Fruit fly (Drosophila melanogaster) whole organism, prepupa: Measurements from ENCODE around the gene RpS20.

ENCODE experiments used
- Blimp-1 ChIP-seq: fragments of 200-800 bp; sonication (Bioruptor generic); optimal IDR thresholded peaks from 3 replicates; lab custom pipeline; 2017; ENCODE audit warnings: missing biosample characterization, missing genetic modification characterization, mild to moderate bottlenecking, moderate library complexity, missing genetic modification reagents
- CG10631 ChIP-seq: fragments of 200-800 bp; sonication (Bioruptor generic); optimal IDR thresholded peaks from 2 replicates; lab custom pipeline; 2016; ENCODE audit warnings: missing biosample characterization, missing genetic modification characterization
- CG10669 ChIP-seq: fragments of 200-800 bp; sonication (Bioruptor generic); optimal IDR thresholded peaks from 3 replicates; lab custom pipeline; 2018; ENCODE audit warnings: missing biosample characterization, mild to moderate bottlenecking, missing genetic modification characterization, moderate library complexity
- CG11762 ChIP-seq: fragments of 200-800 bp; sonication (Bioruptor generic); optimal IDR thresholded peaks from 3 replicates; lab custom pipeline; 2016; ENCODE audit warnings: missing biosample characterization, missing genetic modification characterization; ENCODE audit not compliant: insufficient read depth
- CG11902 ChIP-seq: fragments of 200-800 bp; sonication (Bioruptor generic); optimal IDR thresholded peaks from 3 replicates; lab custom pipeline; 2016; ENCODE audit warnings: missing biosample characterization, missing genetic modification characterization
- CG15336 ChIP-seq: fragments of 200-800 bp; sonication (Bioruptor generic); IDR thresholded peaks from 2 replicates; pipeline ENCODE4 v1.3.6; 2022; ENCODE audit warnings: missing biosample characterization, missing genetic modification characterization
- CG1621 ChIP-seq: fragments of 200-800 bp; sonication (Bioruptor generic); optimal IDR thresholded peaks from 3 replicates; lab custom pipeline; 2018; ENCODE audit warnings: missing biosample characterization, mild to moderate bottlenecking, missing genetic modification characterization
- CG3032 ChIP-seq: fragments of 200-800 bp; optimal IDR thresholded peaks from 2 replicates; lab custom pipeline; 2019; ENCODE audit warnings: missing biosample characterization, mild to moderate bottlenecking, missing genetic modification characterization, moderate library complexity
- CG31627 ChIP-seq: fragments of 200-800 bp; sonication (Bioruptor generic); optimal IDR thresholded peaks from 3 replicates; lab custom pipeline; 2016; ENCODE audit warnings: missing biosample characterization, missing genetic modification characterization
- CG32006 ChIP-seq: fragments of 200-800 bp; sonication (Bioruptor generic); optimal IDR thresholded peaks from 3 replicates; lab custom pipeline; 2017; ENCODE audit warnings: missing biosample characterization, mild to moderate bottlenecking, missing genetic modification characterization
- CG34406 ChIP-seq: fragments of 200-800 bp; sonication (Bioruptor generic); optimal IDR thresholded peaks from 3 replicates; lab custom pipeline; 2016; ENCODE audit warnings: missing biosample characterization, missing genetic modification characterization
- CG3919 ChIP-seq: fragments of 200-800 bp; sonication (Bioruptor generic); optimal IDR thresholded peaks from 3 replicates; lab custom pipeline; 2016; ENCODE audit warnings: missing biosample characterization, missing genetic modification characterization
- CG4318 ChIP-seq: fragments of 200-800 bp; sonication (Bioruptor generic); optimal IDR thresholded peaks from 3 replicates; lab custom pipeline; 2017; ENCODE audit warnings: missing biosample characterization, mild to moderate bottlenecking, missing genetic modification characterization
- CG6163 ChIP-seq: fragments of 200-800 bp; sonication (Bioruptor generic); IDR thresholded peaks from 3 replicates; pipeline ENCODE4 v1.3.6; 2022; ENCODE audit warnings: missing biosample characterization, missing genetic modification characterization
- CG6276 ChIP-seq: fragments of 200-800 bp; sonication (Bioruptor generic); optimal IDR thresholded peaks from 2 replicates; lab custom pipeline; 2017; ENCODE audit warnings: missing biosample characterization, mild to moderate bottlenecking, missing genetic modification characterization
- CG6792 ChIP-seq: fragments of 200-800 bp; sonication (Bioruptor generic); optimal IDR thresholded peaks from 3 replicates; lab custom pipeline; 2016; ENCODE audit warnings: missing biosample characterization, missing genetic modification characterization
- CG6808 ChIP-seq: fragments of 200-800 bp; sonication (Bioruptor generic); optimal IDR thresholded peaks from 3 replicates; lab custom pipeline; 2017; ENCODE audit warnings: missing biosample characterization, missing genetic modification characterization, mild to moderate bottlenecking, moderate library complexity, missing genetic modification reagents
- CG6854 ChIP-seq: fragments of 200-800 bp; sonication (Bioruptor generic); optimal IDR thresholded peaks from 2 replicates; lab custom pipeline; 2017; ENCODE audit warnings: missing biosample characterization, mild to moderate bottlenecking, missing genetic modification characterization
- CG7368 ChIP-seq: fragments of 200-800 bp; sonication (Bioruptor generic); optimal IDR thresholded peaks from 3 replicates; lab custom pipeline; 2016; ENCODE audit warnings: missing biosample characterization, missing genetic modification characterization
- CG8119 ChIP-seq: fragments of 200-800 bp; sonication (Bioruptor generic); IDR thresholded peaks from 3 replicates; pipeline ENCODE4 v1.3.6; 2022; ENCODE audit warnings: missing biosample characterization, missing genetic modification characterization
- CG8319 ChIP-seq: fragments of 200-800 bp; sonication (Bioruptor generic); optimal IDR thresholded peaks from 3 replicates; lab custom pipeline; 2016; ENCODE audit warnings: missing biosample characterization, missing genetic modification characterization
- CG8632 ChIP-seq: fragments of 200-800 bp; sonication (Bioruptor generic); optimal IDR thresholded peaks from 3 replicates; lab custom pipeline; 2016; ENCODE audit warnings: missing biosample characterization, missing genetic modification characterization
- CG9139 ChIP-seq: fragments of 200-800 bp; sonication (Bioruptor generic); optimal IDR thresholded peaks from 3 replicates; lab custom pipeline; 2017; ENCODE audit warnings: missing biosample characterization, mild to moderate bottlenecking, missing genetic modification characterization
- Eip75B ChIP-seq: fragments of 200-800 bp; sonication (Bioruptor generic); optimal IDR thresholded peaks from 3 replicates; lab custom pipeline; 2016; ENCODE audit warnings: missing biosample characterization, missing genetic modification characterization
- Eip78C ChIP-seq: fragments of 200-800 bp; sonication (Bioruptor generic); peaks from one replicate; lab custom pipeline; 2016; ENCODE audit warnings: missing biosample characterization, missing genetic modification characterization
- Eip93F ChIP-seq: fragments of 200-800 bp; sonication (Bioruptor generic); optimal IDR thresholded peaks from 2 replicates; lab custom pipeline; 2016; ENCODE audit warnings: missing biosample characterization, mild to moderate bottlenecking, missing genetic modification characterization
- Ets21C ChIP-seq: fragments of 200-800 bp; sonication (Bioruptor generic); optimal IDR thresholded peaks from 3 replicates; lab custom pipeline; 2016; ENCODE audit warnings: missing biosample characterization, missing genetic modification characterization
- Gug ChIP-seq: fragments of 200-800 bp; sonication (Bioruptor generic); IDR thresholded peaks from 2 replicates; pipeline ENCODE4 v1.3.6; 2022; ENCODE audit warnings: missing biosample characterization, missing genetic modification characterization
- Hr38 ChIP-seq: sonication (Bioruptor generic); optimal IDR thresholded peaks from 2 replicates; lab custom pipeline; 2016; ENCODE audit warnings: missing biosample characterization, missing genetic modification characterization
- Hr39 ChIP-seq: fragments of 200-800 bp; sonication (Bioruptor generic); optimal IDR thresholded peaks from 2 replicates; lab custom pipeline; 2016; ENCODE audit warnings: missing biosample characterization, missing genetic modification characterization
- Hr4 ChIP-seq: fragments of 200-800 bp; sonication (Bioruptor generic); optimal IDR thresholded peaks from 3 replicates; lab custom pipeline; 2016; ENCODE audit warnings: missing biosample characterization, missing genetic modification characterization
- Lpt ChIP-seq: fragments of 200-800 bp; sonication (Bioruptor generic); optimal IDR thresholded peaks from 3 replicates; lab custom pipeline; 2016; ENCODE audit warnings: missing biosample characterization, missing genetic modification characterization
- Met ChIP-seq: fragments of 200-800 bp; sonication (Bioruptor generic); optimal IDR thresholded peaks from 3 replicates; lab custom pipeline; 2016; ENCODE audit warnings: missing biosample characterization, missing genetic modification characterization
- OdsH ChIP-seq: fragments of 200-800 bp; sonication (Bioruptor generic); optimal IDR thresholded peaks from 3 replicates; lab custom pipeline; 2016; ENCODE audit warnings: missing biosample characterization, missing genetic modification characterization
- Sox102F ChIP-seq: fragments of 200-800 bp; sonication (Bioruptor generic); optimal IDR thresholded peaks from 2 replicates; lab custom pipeline; 2016; ENCODE audit warnings: missing biosample characterization, mild to moderate bottlenecking, missing genetic modification characterization
- Sox14 ChIP-seq: fragments of 200-800 bp; sonication (Bioruptor generic); optimal IDR thresholded peaks from 3 replicates; lab custom pipeline; 2016; ENCODE audit warnings: missing biosample characterization, missing genetic modification characterization
- Sox15 ChIP-seq: fragments of 200-800 bp; sonication (Bioruptor generic); optimal IDR thresholded peaks from 3 replicates; lab custom pipeline; 2016; ENCODE audit warnings: missing biosample characterization, missing genetic modification characterization
- achi ChIP-seq: fragments of 200-800 bp; sonication (Bioruptor generic); optimal IDR thresholded peaks from 3 replicates; lab custom pipeline; 2016; ENCODE audit warnings: missing biosample characterization, missing genetic modification characterization
- acj6 ChIP-seq: fragments of 200-800 bp; sonication (Bioruptor generic); optimal IDR thresholded peaks from 3 replicates; lab custom pipeline; 2016; ENCODE audit warnings: missing biosample characterization, missing genetic modification characterization
- cyc ChIP-seq: fragments of 200-800 bp; sonication (Bioruptor generic); optimal IDR thresholded peaks from 3 replicates; lab custom pipeline; 2016; ENCODE audit warnings: missing biosample characterization, missing genetic modification characterization
- dsx ChIP-seq: fragments of 200-800 bp; optimal IDR thresholded peaks from 3 replicates; lab custom pipeline; 2019; ENCODE audit warnings: missing biosample characterization, mild to moderate bottlenecking, missing genetic modification characterization, moderate library complexity; ENCODE audit not compliant: poor library complexity, severe bottlenecking
- eg ChIP-seq: fragments of 200-800 bp; sonication (Bioruptor generic); IDR thresholded peaks from 3 replicates; pipeline ENCODE4 v1.3.6; 2022; ENCODE audit warnings: missing biosample characterization, missing genetic modification characterization
- esn ChIP-seq: fragments of 200-800 bp; sonication (Bioruptor generic); optimal IDR thresholded peaks from 2 replicates; lab custom pipeline; 2016; ENCODE audit warnings: missing biosample characterization, mild to moderate bottlenecking, missing genetic modification characterization, moderate library complexity
- fd59A ChIP-seq: fragments of 200-800 bp; sonication (Bioruptor generic); optimal IDR thresholded peaks from 2 replicates; lab custom pipeline; 2017; ENCODE audit warnings: missing biosample characterization, mild to moderate bottlenecking, missing genetic modification characterization, missing genetic modification reagents
- fd85E ChIP-seq: fragments of 200-800 bp; sonication (Bioruptor generic); optimal IDR thresholded peaks from 3 replicates; lab custom pipeline; 2016; ENCODE audit warnings: missing biosample characterization, missing genetic modification characterization
- fkh ChIP-seq: fragments of 200-800 bp; sonication (Bioruptor generic); optimal IDR thresholded peaks from 3 replicates; lab custom pipeline; 2017; ENCODE audit warnings: missing biosample characterization, mild to moderate bottlenecking, missing genetic modification characterization, moderate library complexity
- net ChIP-seq: fragments of 200-800 bp; sonication (Bioruptor generic); optimal IDR thresholded peaks from 3 replicates; lab custom pipeline; 2016; ENCODE audit warnings: missing biosample characterization, missing genetic modification characterization
- pdm3 ChIP-seq: fragments of 200-800 bp; sonication (Bioruptor generic); optimal IDR thresholded peaks from 3 replicates; lab custom pipeline; 2016; ENCODE audit warnings: missing biosample characterization, missing genetic modification characterization
- salr ChIP-seq, 2 experiments: fragments of 200-800 bp; sonication (Bioruptor generic); optimal IDR thresholded peaks; 3 replicates each; lab custom pipeline; 2016 to 2018; ENCODE audit warnings: missing biosample characterization in 2 of 2, missing genetic modification characterization in 2 of 2, mild to moderate bottlenecking in 1 of 2
- svp ChIP-seq: fragments of 200-800 bp; sonication (Bioruptor generic); peaks from one replicate; lab custom pipeline; 2016; ENCODE audit warnings: missing biosample characterization, missing genetic modification characterization
- topi ChIP-seq: fragments of 200-800 bp; sonication (Bioruptor generic); optimal IDR thresholded peaks from 3 replicates; lab custom pipeline; 2016; ENCODE audit warnings: missing biosample characterization, missing genetic modification characterization
- vri ChIP-seq: fragments of 200-800 bp; sonication (Bioruptor generic); optimal IDR thresholded peaks from 3 replicates; lab custom pipeline; 2016; ENCODE audit warnings: missing biosample characterization, mild to moderate bottlenecking, missing genetic modification characterization

Gene RpS20

dm6 chr3R:20821815-20822375, at the start of gene RpS20, which contains the start of gene CG17271:
TSS of gene RpS20 (plus strand) at chr3R:20822181.
TSS of gene CG17271 (minus strand) at chr3R:20821848.
- TF ChIP-seq CG3919 (GFP tag; lab: Kevin White, UChicago) (peak; percentile 85), CG15336 (peak; percentile 82), Eip75B (peak; percentile 91), achi (peak; percentile 87), CG9139 (GFP tag; lab: Kevin White, UChicago) (peak; percentile 11), CG6854 (GFP tag; lab: Kevin White, UChicago) (peak; percentile 69), CG7368 (GFP tag; lab: Kevin White, UChicago) (peak; percentile 79), Sox14 (peak; percentile 87), Met (GFP tag; lab: Kevin White, UChicago) (peak; percentile 90), vri (no peak), Eip78C (GFP tag; lab: Kevin White, UChicago) (peak; percentile 90), Blimp-1 (no peak), net (GFP tag; lab: Kevin White, UChicago) (peak; percentile 81), CG31627 (GFP tag; lab: Kevin White, UChicago) (peak; percentile 93), CG11902 (peak; percentile 80), CG34406 (GFP tag; lab: Kevin White, UChicago) (peak; percentile 78), OdsH (GFP tag; lab: Kevin White, UChicago) (peak; percentile 90), CG4318 (peak; percentile 82), cyc (GFP tag; lab: Kevin White, UChicago) (peak; percentile 87), CG6163 (GFP tag; lab: Robert Waterston, UW) (peak; percentile 90), Hr39 (GFP tag; lab: Kevin White, UChicago) (peak; percentile 92), eg (peak; percentile 91; the same call in 2 of the 3 replicates), CG10631 (GFP tag; lab: Kevin White, UChicago) (peak; percentile 90), CG6792 (GFP tag; lab: Kevin White, UChicago) (peak; percentile 83), CG1621 (tag; lab: Kevin White, UChicago) (peak; percentile 75), Sox15 (peak; percentile 87), CG8632 (GFP tag; lab: Kevin White, UChicago) (no peak), CG10669 (GFP tag; lab: Kevin White, UChicago) (peak; percentile 58), Lpt (peak; percentile 82), Eip93F (GFP tag; lab: Kevin White, UChicago) (peak; percentile 32), CG6276 (GFP tag; lab: Kevin White, UChicago) (no peak), Gug (GFP tag; lab: Robert Waterston, UW) (peak; percentile 87), CG3032 (tag; lab: Kevin White, UChicago) (peak; percentile 77), fd59A (GFP tag; lab: Kevin White, UChicago) (no peak), svp (GFP tag; lab: Kevin White, UChicago) (no peak), Hr38 (GFP tag; lab: Kevin White, UChicago) (peak; percentile 80), Hr4 (GFP tag; lab: Kevin White, UChicago) (peak; percentile 91), esn (GFP tag; lab: Kevin White, UChicago) (peak; percentile 90), CG8319 (GFP tag; lab: Kevin White, UChicago) (peak; percentile 84), CG6808 (GFP tag; lab: Kevin White, UChicago) (peak; percentile 63), fd85E (peak; percentile 70), pdm3 (peak; percentile 91), Sox102F (GFP tag; lab: Kevin White, UChicago) (peak; percentile 84), Ets21C (GFP tag; lab: Kevin White, UChicago) (peak; percentile 88), salr (GFP tag; optimal IDR thresholded peaks at IDR 0.05; lab: Kevin White, UChicago) (peak in 1 of 2 experiments; percentile 76), topi (GFP tag; lab: Kevin White, UChicago) (peak; percentile 85), dsx (GFP tag; lab: Kevin White, UChicago) (no peak), fkh (GFP tag; lab: Kevin White, UChicago) (no peak), acj6 (GFP tag; lab: Kevin White, UChicago) (peak; percentile 92), CG11762 (GFP tag; lab: Kevin White, UChicago) (peak; percentile 74), CG32006 (GFP tag; lab: Kevin White, UChicago) (no peak), CG8119 (GFP tag; lab: Robert Waterston, UW) (peak; percentile 73)
